Worm (Caenorhabditis elegans) whole organism, L2 larva: ENCODE results near the gene C01G10.4.

Experiments used
- C34F6.9 ChIP-seq: fragments of 150-350 bp; optimal IDR thresholded peaks from 2 replicates; lab custom pipeline; 2014; ENCODE audit warnings: missing biosample characterization, missing genetic modification characterization
- F13H6.1 ChIP-seq: sonication (generic microtip); optimal IDR thresholded peaks from 2 replicates; lab custom pipeline; 2016; ENCODE audit warnings: missing genetic modification characterization, missing compliant biosample characterization
- Y55F3AM.14 ChIP-seq: fragments of 200-800 bp; sonication (Bioruptor generic); optimal IDR thresholded peaks from 2 replicates; lab custom pipeline; 2018; ENCODE audit warnings: mild to moderate bottlenecking, missing genetic modification characterization, missing compliant biosample characterization
- ZK546.5 ChIP-seq: sonication (generic microtip); optimal IDR thresholded peaks from 2 replicates; lab custom pipeline; 2017; ENCODE audit warnings: missing biosample characterization, missing genetic modification characterization
- alr-1 ChIP-seq: fragments of 150-350 bp; optimal IDR thresholded peaks from 2 replicates; lab custom pipeline; 2014; ENCODE audit warnings: missing biosample characterization, missing genetic modification characterization
- aly-2 ChIP-seq: fragments of 150-350 bp; optimal IDR thresholded peaks from 2 replicates; lab custom pipeline; 2014; ENCODE audit warnings: missing biosample characterization, missing genetic modification characterization
- blmp-1 ChIP-seq: sonication (generic microtip); optimal IDR thresholded peaks from 2 replicates; lab custom pipeline; 2017; ENCODE audit warnings: missing genetic modification characterization, mild to moderate bottlenecking, missing compliant biosample characterization, antibody characterized with exemption, moderate library complexity; ENCODE audit not compliant: insufficient read depth
- ceh-16 ChIP-seq: fragments of 150-350 bp; optimal IDR thresholded peaks from 2 replicates; lab custom pipeline; 2014; ENCODE audit warnings: missing biosample characterization, missing genetic modification characterization
- ceh-82 ChIP-seq: fragments of 150-350 bp; optimal IDR thresholded peaks from 2 replicates; lab custom pipeline; 2014; ENCODE audit warnings: missing biosample characterization, missing genetic modification characterization
- crh-2 ChIP-seq: sonication (generic microtip); optimal IDR thresholded peaks from 2 replicates; lab custom pipeline; 2017; ENCODE audit warnings: missing biosample characterization, missing genetic modification characterization
- dmd-4 ChIP-seq: sonication (generic microtip); optimal IDR thresholded peaks from 2 replicates; lab custom pipeline; 2017; ENCODE audit warnings: missing biosample characterization, missing genetic modification characterization
- egl-27 ChIP-seq: sonication (generic microtip); optimal IDR thresholded peaks from 3 replicates; lab custom pipeline; 2017; ENCODE audit warnings: missing biosample characterization, missing genetic modification reagents, missing genetic modification characterization
- elt-1 ChIP-seq: fragments of 150-350 bp; optimal IDR thresholded peaks from 2 replicates; lab custom pipeline; 2014; ENCODE audit warnings: missing biosample characterization, missing genetic modification characterization
- elt-3 ChIP-seq: sonication (generic microtip); optimal IDR thresholded peaks from 2 replicates; lab custom pipeline; 2017; ENCODE audit warnings: missing biosample characterization, missing genetic modification characterization
- gmeb-1 ChIP-seq: fragments of 150-350 bp; optimal IDR thresholded peaks from 2 replicates; lab custom pipeline; 2014; ENCODE audit warnings: missing biosample characterization, missing genetic modification characterization
- lin-11 ChIP-seq: fragments of 150-350 bp; sonication (generic microtip); optimal IDR thresholded peaks from 2 replicates; lab custom pipeline; 2014; ENCODE audit warnings: missing biosample characterization, missing genetic modification characterization, inconsistent platforms, mixed read lengths
- lin-13 ChIP-seq: fragments of 150-350 bp; optimal IDR thresholded peaks from 2 replicates; lab custom pipeline; 2014; ENCODE audit warnings: missing biosample characterization, missing genetic modification reagents, missing genetic modification characterization
- lin-39 ChIP-seq: fragments of 150-350 bp; optimal IDR thresholded peaks from 2 replicates; lab custom pipeline; 2014; ENCODE audit warnings: missing biosample characterization, missing genetic modification reagents, missing genetic modification characterization
- lsy-2 ChIP-seq, 2 experiments: fragments of 150-350 bp in 1 of 2; sonication (generic microtip) in 1 of 2; optimal IDR thresholded peaks; 2 replicates each; lab custom pipeline; 2014 to 2017; ENCODE audit warnings: missing biosample characterization in 2 of 2, missing genetic modification characterization in 2 of 2
- mab-5 ChIP-seq: fragments of 150-350 bp; optimal IDR thresholded peaks from 2 replicates; lab custom pipeline; 2014; ENCODE audit warnings: missing biosample characterization, missing genetic modification characterization
- mbf-1 ChIP-seq: sonication (generic microtip); optimal IDR thresholded peaks from 2 replicates; lab custom pipeline; 2017; ENCODE audit warnings: missing biosample characterization, missing genetic modification characterization
- nhr-10 ChIP-seq: sonication (generic microtip); optimal IDR thresholded peaks from 2 replicates; lab custom pipeline; 2017; ENCODE audit warnings: missing biosample characterization, missing genetic modification characterization
- nhr-11 ChIP-seq: fragments of 150-350 bp; optimal IDR thresholded peaks from 2 replicates; lab custom pipeline; 2014; ENCODE audit warnings: missing biosample characterization, missing genetic modification characterization
- nhr-129 ChIP-seq: fragments of 150-350 bp; optimal IDR thresholded peaks from 2 replicates; lab custom pipeline; 2014; ENCODE audit warnings: missing biosample characterization, missing genetic modification characterization
- nhr-21 ChIP-seq: fragments of 150-350 bp; optimal IDR thresholded peaks from 2 replicates; lab custom pipeline; 2014; ENCODE audit warnings: missing biosample characterization, missing genetic modification characterization
- nhr-23 ChIP-seq: fragments of 150-350 bp; optimal IDR thresholded peaks from 2 replicates; lab custom pipeline; 2014; ENCODE audit warnings: missing biosample characterization, missing genetic modification reagents, missing genetic modification characterization
- nhr-237 ChIP-seq: fragments of 150-350 bp; optimal IDR thresholded peaks from 2 replicates; lab custom pipeline; 2014; ENCODE audit warnings: missing biosample characterization, missing genetic modification characterization
- nhr-6 ChIP-seq: fragments of 150-350 bp; optimal IDR thresholded peaks from 2 replicates; lab custom pipeline; 2014; ENCODE audit warnings: missing biosample characterization, missing genetic modification characterization
- nhr-77 ChIP-seq: fragments of 150-350 bp; optimal IDR thresholded peaks from 2 replicates; lab custom pipeline; 2014; ENCODE audit warnings: missing biosample characterization, missing genetic modification characterization
- peb-1 ChIP-seq: fragments of 150-350 bp; optimal IDR thresholded peaks from 2 replicates; lab custom pipeline; 2014; ENCODE audit warnings: missing biosample characterization, missing genetic modification characterization
- sem-4 ChIP-seq: fragments of 150-350 bp; optimal IDR thresholded peaks from 2 replicates; lab custom pipeline; 2014; ENCODE audit warnings: missing biosample characterization, missing genetic modification reagents, missing genetic modification characterization
- skn-1 ChIP-seq: sonication (generic microtip); optimal IDR thresholded peaks from 2 replicates; lab custom pipeline; 2017; ENCODE audit warnings: missing biosample characterization, missing genetic modification characterization
- sma-3 ChIP-seq: sonication (generic microtip); optimal IDR thresholded peaks from 2 replicates; lab custom pipeline; 2016; ENCODE audit warnings: missing genetic modification reagents, missing genetic modification characterization, missing compliant biosample characterization
- sma-9 ChIP-seq, 2 experiments: fragments of 150-350 bp in 1 of 2; sonication (generic microtip) in 1 of 2; optimal IDR thresholded peaks; 2 replicates each; lab custom pipeline; 2014 to 2016; ENCODE audit warnings: missing genetic modification characterization in 2 of 2, mild to moderate bottlenecking in 1 of 2, missing biosample characterization in 1 of 2, missing compliant biosample characterization in 1 of 2, missing genetic modification reagents in 1 of 2, moderate library complexity in 1 of 2
- unc-39 ChIP-seq: fragments of 150-350 bp; optimal IDR thresholded peaks from 2 replicates; lab custom pipeline; 2014; ENCODE audit warnings: missing biosample characterization, missing genetic modification characterization
- unc-62 ChIP-seq: fragments of 150-350 bp; optimal IDR thresholded peaks from 2 replicates; lab custom pipeline; 2014; ENCODE audit warnings: missing biosample characterization, missing genetic modification reagents, missing genetic modification characterization
- zag-1 ChIP-seq: fragments of 150-350 bp; optimal IDR thresholded peaks from 2 replicates; lab custom pipeline; 2014; ENCODE audit warnings: missing biosample characterization, missing genetic modification characterization
- ztf-1 ChIP-seq: fragments of 200-800 bp; sonication (Bioruptor generic); conservative IDR thresholded peaks from 2 replicates; pipeline ENCODE4 v1.3.6; 2022; ENCODE audit warnings: missing genetic modification characterization, missing compliant biosample characterization
- ztf-11 ChIP-seq: sonication (generic microtip); optimal IDR thresholded peaks from 2 replicates; lab custom pipeline; 2017; ENCODE audit warnings: missing biosample characterization, missing genetic modification characterization

Gene C01G10.4

DNA sequence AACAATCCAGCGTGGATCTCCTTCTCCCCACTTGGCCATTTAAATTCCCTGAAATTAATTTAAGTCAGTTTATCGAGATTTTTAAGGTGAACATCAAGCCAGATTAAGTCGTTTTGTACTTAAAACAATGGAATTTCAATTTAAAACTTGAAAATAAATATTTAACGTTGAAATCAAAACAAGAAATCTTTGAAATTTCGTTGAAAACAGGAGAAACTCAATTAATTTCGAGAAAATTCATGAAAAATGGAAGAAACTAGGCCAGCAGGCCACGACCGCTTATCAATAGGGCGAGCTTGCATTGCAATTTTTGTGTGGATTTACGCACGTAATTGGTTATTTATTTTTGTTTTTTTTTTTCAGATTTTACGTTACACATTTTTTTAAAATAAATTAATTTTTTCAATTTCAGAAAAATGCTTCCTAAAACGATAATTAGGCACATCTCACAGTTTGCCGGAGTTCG lies 4.2 kb upstream of the C01G10.4 start, which contains the start of the genes ahsa-1 and C01G10.7 (continued):
- TF ChIP-seq C34F6.9 (tag; lab: Kevin White, UChicago), result peak; percentile 98
- peak; percentile 23 for TF ChIP-seq nhr-237
- TF ChIP-seq sma-9 (GFP tag; optimal IDR thresholded peaks at IDR 0.05; lab: Kevin White, UChicago), result peak; percentile 88
- TF ChIP-seq sma-9 (tag; optimal IDR thresholded peaks at IDR 0.05; lab: Kevin White, UChicago), result no peak
- TF ChIP-seq skn-1 (tag; lab: Kevin White, UChicago), result peak; percentile 56

DNA sequence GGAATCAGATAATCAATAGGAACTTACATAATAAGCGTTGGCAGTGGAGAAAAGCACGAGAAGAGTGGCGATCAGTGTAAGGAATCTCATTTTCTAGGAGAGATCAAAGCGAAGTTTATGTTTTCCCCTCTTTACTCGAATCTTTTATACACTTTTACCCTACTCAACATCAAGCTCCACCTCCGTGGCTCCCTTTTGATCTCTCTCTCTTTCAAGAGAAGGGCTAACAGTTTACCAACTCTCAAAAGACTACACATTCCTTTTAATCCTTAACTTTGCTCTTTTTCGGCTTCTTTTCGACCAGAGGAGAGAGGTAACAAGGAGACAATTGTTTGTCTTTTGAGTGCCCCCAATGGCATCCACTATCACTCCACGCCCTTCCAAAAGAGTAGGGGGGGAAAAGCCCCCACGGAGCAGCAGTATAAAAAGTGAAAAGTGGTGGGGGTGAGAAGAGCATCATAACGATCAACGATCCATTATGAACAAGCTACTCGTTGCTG lies 2.3 kb upstream of the C01G10.4 start, which contains the start of the genes C01G10.15 and C01G10.6:
Gene C01G10.15, minus strand, starts transcription at position 101 of the 500 bp plus-strand sequence.
Gene C01G10.6, plus strand, starts transcription at position 450 of the 500 bp plus-strand sequence.
- peak; percentile 0 for TF ChIP-seq sma-9 (GFP tag; optimal IDR thresholded peaks at IDR 0.05; lab: Kevin White, UChicago)
- TF ChIP-seq sma-9 (tag; optimal IDR thresholded peaks at IDR 0.05; lab: Kevin White, UChicago), result no peak
- no peak for TF ChIP-seq nhr-11 (tag; lab: Kevin White, UChicago)

DNA sequence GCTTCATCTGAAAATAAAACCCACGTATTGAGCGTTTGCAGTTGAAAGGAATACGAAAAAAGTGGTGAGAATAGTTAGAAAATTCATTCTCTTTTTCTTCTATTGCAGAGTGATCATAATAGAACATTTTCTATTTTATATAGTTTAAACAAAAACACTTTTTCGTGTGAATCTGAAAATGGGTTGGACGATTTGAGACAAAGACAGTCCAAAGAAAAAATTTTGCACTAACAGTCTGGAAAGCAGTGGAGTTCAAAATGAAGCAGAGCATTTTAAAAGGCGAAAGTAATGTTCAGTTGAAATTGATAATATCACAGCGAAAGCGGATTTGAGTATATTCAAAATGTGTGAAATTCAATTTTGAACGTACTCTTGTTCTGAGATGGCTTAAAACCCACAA lies 927 bp upstream of the C01G10.4 start, which contains the start of gene C01G10.18:
Gene C01G10.18, minus strand, starts transcription at position 101 of the 400 bp plus-strand sequence.
- TF ChIP-seq egl-27 (no peak), unc-39 (tag; lab: Kevin White, UChicago) (no peak), gmeb-1 (no peak), lsy-2 (tag; optimal IDR thresholded peaks at IDR 0.05; lab: Kevin White, UChicago) (no peak), nhr-6 (tag; lab: Kevin White, UChicago) (no peak), sma-3 (GFP tag; lab: Kevin White, UChicago) (no peak), aly-2 (tag; lab: Kevin White, UChicago) (no peak), blmp-1 (tag; lab: Kevin White, UChicago) (no peak), nhr-129 (tag; lab: Kevin White, UChicago) (no peak), nhr-21 (no peak), ztf-1 (GFP tag; lab: Robert Waterston, UW) (no peak), lin-13 (GFP tag; lab: Kevin White, UChicago) (no peak), mbf-1 (no peak), Y55F3AM.14 (no peak), elt-1 (tag; lab: Kevin White, UChicago) (no peak)

DNA sequence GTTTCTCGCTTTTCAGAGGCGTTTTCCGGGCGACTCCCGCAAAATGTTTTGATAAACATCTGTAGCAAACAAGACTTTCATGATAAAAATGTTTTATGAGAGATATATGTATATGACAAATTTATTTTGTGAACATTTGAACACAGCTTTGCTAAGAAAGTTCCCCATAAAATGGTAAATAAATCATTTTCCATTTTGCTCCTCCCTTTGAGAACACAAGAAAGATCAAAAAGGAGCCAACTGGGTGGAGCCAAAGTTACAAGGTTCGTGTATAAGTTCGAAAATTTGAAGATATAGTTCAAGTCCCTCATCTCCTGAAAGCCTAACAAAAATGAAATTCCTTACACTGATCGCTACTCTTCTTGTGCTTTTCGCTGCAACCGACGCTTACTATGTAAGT lies 917 bp downstream of the C01G10.4 start, which contains the start of gene C01G10.17:
Gene C01G10.17, plus strand, starts transcription at position 301 of the 400 bp plus-strand sequence.
- no peak for TF ChIP-seq nhr-6 (tag; lab: Kevin White, UChicago)
- no peak for TF ChIP-seq nhr-11 (tag; lab: Kevin White, UChicago)
- TF ChIP-seq alr-1 (tag; lab: Kevin White, UChicago), result no peak
- TF ChIP-seq peb-1, result no peak
- no peak for TF ChIP-seq sem-4 (tag; lab: Kevin White, UChicago)

DNA sequence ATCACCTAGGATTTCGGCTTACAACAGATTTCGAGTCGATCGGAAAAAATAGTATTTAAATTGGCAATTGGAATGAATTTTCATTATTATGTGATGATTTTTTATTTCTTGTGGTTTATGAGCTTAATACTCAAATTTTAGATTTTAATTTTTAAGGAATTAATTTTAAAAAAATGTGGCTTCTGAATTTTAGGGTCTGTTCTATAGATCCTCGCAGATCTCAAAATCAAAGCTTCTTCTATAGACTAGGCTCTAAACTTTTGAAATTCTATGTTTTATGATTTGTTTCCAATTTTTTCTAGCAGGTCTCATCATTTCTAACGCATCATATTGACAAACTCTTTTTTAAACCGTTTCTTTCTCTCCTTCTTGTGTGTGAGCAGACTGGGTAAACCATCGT lies 3.1 kb downstream of the C01G10.4 start, which contains the start of gene txt-12:
Gene txt-12, plus strand, starts transcription at position 301 of the 400 bp plus-strand sequence.
- TF ChIP-seq lin-11 (no peak), ZK546.5 (tag; lab: Kevin White, UChicago) (no peak), nhr-11 (tag; lab: Kevin White, UChicago) (no peak), elt-3 (tag; lab: Kevin White, UChicago) (no peak), ztf-1 (GFP tag; lab: Robert Waterston, UW) (no peak), ceh-16 (tag; lab: Kevin White, UChicago) (no peak), nhr-21 (no peak), gmeb-1 (no peak), ztf-11 (no peak), ceh-82 (tag; lab: Kevin White, UChicago) (no peak)

DNA sequence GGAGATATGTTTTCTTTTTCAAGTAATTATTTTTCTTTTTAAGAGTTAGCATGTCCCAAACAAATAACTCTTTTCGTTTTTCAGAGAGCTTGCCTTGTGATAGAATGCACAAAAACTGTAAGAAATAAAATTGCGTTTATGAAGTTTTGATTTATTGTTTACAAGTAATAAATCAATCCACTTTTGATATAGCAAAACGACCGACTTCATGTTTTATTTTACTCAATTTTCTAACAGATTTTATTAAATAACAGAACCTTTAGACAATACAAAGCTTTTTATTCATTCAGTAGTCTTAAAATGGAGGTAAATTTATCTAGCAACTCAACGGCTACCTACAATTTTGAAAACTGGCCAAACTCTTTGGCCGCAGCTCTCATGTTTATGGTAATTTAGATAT lies 5.2 kb downstream of the C01G10.4 start, which contains the start of gene srx-78:
Gene srx-78, plus strand, starts transcription at position 301 of the 400 bp plus-strand sequence.
- TF ChIP-seq F13H6.1 (no peak), Y55F3AM.14 (no peak), nhr-129 (tag; lab: Kevin White, UChicago) (no peak), nhr-23 (tag; lab: Kevin White, UChicago) (no peak), egl-27 (no peak), crh-2 (no peak), ceh-82 (tag; lab: Kevin White, UChicago) (no peak), unc-62 (GFP tag; lab: Kevin White, UChicago) (no peak), nhr-10 (tag; lab: Kevin White, UChicago) (no peak), zag-1 (no peak), lin-39 (tag; lab: Kevin White, UChicago) (no peak), mab-5 (tag; lab: Kevin White, UChicago) (no peak), alr-1 (tag; lab: Kevin White, UChicago) (no peak), nhr-77 (no peak), sem-4 (tag; lab: Kevin White, UChicago) (no peak), dmd-4 (tag; lab: Kevin White, UChicago) (no peak), skn-1 (tag; lab: Kevin White, UChicago) (no peak)
